Worm (Caenorhabditis elegans) whole organism, L1 larva: ENCODE data around the gene str-264.
A peak's percentile ranks its signal among the peaks of the same experiment; 100 is the strongest.

ENCODE experiments used
- C04F5.9 ChIP-seq: sonication (generic microtip); optimal IDR thresholded peaks from 2 replicates; lab custom pipeline; 2016; ENCODE audit warnings: missing genetic modification characterization, missing compliant biosample characterization
- C16A3.4 ChIP-seq: fragments of 150-350 bp; optimal IDR thresholded peaks from 2 replicates; lab custom pipeline; 2014; ENCODE audit warnings: missing biosample characterization, missing genetic modification characterization
- Y116A8C.19 ChIP-seq: sonication (generic microtip); optimal IDR thresholded peaks from 2 replicates; lab custom pipeline; 2016; ENCODE audit warnings: missing compliant biosample characterization, missing genetic modification characterization, borderline replicate concordance
- aly-2 ChIP-seq: fragments of 150-350 bp; optimal IDR thresholded peaks from 2 replicates; lab custom pipeline; 2014; ENCODE audit warnings: missing biosample characterization, missing genetic modification characterization
- ama-1 ChIP-seq: fragments of 150-350 bp; optimal IDR thresholded peaks from 2 replicates; lab custom pipeline; 2014
- ceh-63 ChIP-seq: fragments of 200-800 bp; sonication (Bioruptor generic); optimal IDR thresholded peaks from 2 replicates; lab custom pipeline; 2018; ENCODE audit warnings: mild to moderate bottlenecking, missing genetic modification characterization, missing compliant biosample characterization
- ceh-90 ChIP-seq: sonication (generic microtip); optimal IDR thresholded peaks from 2 replicates; lab custom pipeline; 2016; ENCODE audit warnings: missing genetic modification characterization, missing compliant biosample characterization
- dpl-1 ChIP-seq, 3 experiments: fragments of 150-350 bp in 2 of 3; sonication (generic microtip) in 1 of 3; optimal IDR thresholded peaks; 2 replicates each; lab custom pipeline; 2014 to 2017; ENCODE audit warnings: missing biosample characterization in 3 of 3, missing genetic modification characterization in 3 of 3, missing genetic modification reagents in 3 of 3
- dsc-1 ChIP-seq: sonication (generic microtip); optimal IDR thresholded peaks from 2 replicates; lab custom pipeline; 2016; ENCODE audit warnings: mild to moderate bottlenecking, missing genetic modification characterization, missing compliant biosample characterization
- efl-1 ChIP-seq, 4 experiments: fragments of 150-350 bp; optimal IDR thresholded peaks in 3 of 4; peaks in 1 of 4; 1 replicate in 1 of 4; 2 replicates in 3 of 4; lab custom pipeline; 2014; ENCODE audit warnings: missing biosample characterization in 2 of 4, missing genetic modification characterization in 2 of 4, missing genetic modification reagents in 2 of 4
- egl-13 ChIP-seq: sonication (generic microtip); optimal IDR thresholded peaks from 2 replicates; lab custom pipeline; 2016; ENCODE audit warnings: missing genotype, missing genetic modification reagents, missing genetic modification characterization, missing compliant biosample characterization
- egl-27 ChIP-seq, 2 experiments: fragments of 150-350 bp in 1 of 2; sonication (generic microtip); optimal IDR thresholded peaks; 3 replicates each; lab custom pipeline; 2017 to 2018; ENCODE audit warnings: missing biosample characterization in 2 of 2, missing genetic modification characterization in 2 of 2, missing genetic modification reagents in 2 of 2
- elt-2 ChIP-seq: sonication (generic microtip); optimal IDR thresholded peaks from 2 replicates; lab custom pipeline; 2016; ENCODE audit warnings: missing genetic modification characterization, mild to moderate bottlenecking, inconsistent platforms, missing compliant biosample characterization, missing genetic modification reagents
- elt-3 ChIP-seq, 6 experiments: fragments of 150-350 bp in 1 of 6; sonication (generic microtip); optimal IDR thresholded peaks; 2 replicates each; lab custom pipeline; 2017 to 2018; ENCODE audit warnings: missing biosample characterization in 6 of 6, missing genetic modification characterization in 6 of 6, inconsistent platforms in 1 of 6
- ets-5 ChIP-seq: fragments of 200-800 bp; sonication (Bioruptor generic); IDR thresholded peaks from 2 replicates; pipeline ENCODE4 v1.3.6; 2022; ENCODE audit warnings: missing genetic modification characterization, missing compliant biosample characterization
- fkh-10 ChIP-seq: sonication (generic microtip); optimal IDR thresholded peaks from 2 replicates; lab custom pipeline; 2017; ENCODE audit warnings: missing biosample characterization, missing genetic modification reagents, missing genetic modification characterization
- fkh-4 ChIP-seq: sonication (generic microtip); optimal IDR thresholded peaks from 2 replicates; lab custom pipeline; 2016; ENCODE audit warnings: missing compliant biosample characterization, missing genetic modification characterization, borderline replicate concordance
- fkh-8 ChIP-seq: sonication (generic microtip); optimal IDR thresholded peaks from 2 replicates; lab custom pipeline; 2016; ENCODE audit warnings: mild to moderate bottlenecking, missing genetic modification characterization, missing compliant biosample characterization
- fos-1 ChIP-seq: fragments of 150-350 bp; optimal IDR thresholded peaks from 2 replicates; lab custom pipeline; 2014; ENCODE audit warnings: missing biosample characterization, missing genetic modification characterization
- hlh-17 ChIP-seq: fragments of 200-800 bp; sonication (Bioruptor generic); optimal IDR thresholded peaks from 2 replicates; lab custom pipeline; 2018; ENCODE audit warnings: missing genetic modification characterization, mild to moderate bottlenecking, missing compliant biosample characterization, moderate library complexity, borderline replicate concordance
- hlh-4 ChIP-seq: sonication (generic microtip); optimal IDR thresholded peaks from 2 replicates; lab custom pipeline; 2016; ENCODE audit warnings: mild to moderate bottlenecking, missing genetic modification characterization, missing compliant biosample characterization
- hpl-2 ChIP-seq: fragments of 150-350 bp; optimal IDR thresholded peaks from 2 replicates; lab custom pipeline; 2014; ENCODE audit warnings: missing biosample characterization, missing genetic modification reagents, missing genetic modification characterization
- irx-1 ChIP-seq: sonication (generic microtip); optimal IDR thresholded peaks from 2 replicates; lab custom pipeline; 2016; ENCODE audit warnings: missing genetic modification characterization, missing compliant biosample characterization
- jun-1 ChIP-seq: fragments of 150-350 bp; optimal IDR thresholded peaks from 2 replicates; lab custom pipeline; 2014; ENCODE audit warnings: missing biosample characterization, missing genetic modification reagents, missing genetic modification characterization
- lin-13 ChIP-seq: fragments of 150-350 bp; optimal IDR thresholded peaks from 2 replicates; lab custom pipeline; 2014; ENCODE audit warnings: missing biosample characterization, missing genetic modification reagents, missing genetic modification characterization
- lin-14 ChIP-seq: fragments of 200-800 bp; sonication (Bioruptor generic); optimal IDR thresholded peaks from 2 replicates; lab custom pipeline; 2018; ENCODE audit warnings: mild to moderate bottlenecking, missing genetic modification characterization, moderate library complexity, missing compliant biosample characterization
- lir-3 ChIP-seq: sonication (generic microtip); optimal IDR thresholded peaks from 2 replicates; lab custom pipeline; 2016; ENCODE audit warnings: mild to moderate bottlenecking, missing genetic modification characterization, moderate library complexity, missing compliant biosample characterization; ENCODE audit not compliant: poor library complexity
- mab-9 ChIP-seq: fragments of 200-800 bp; sonication (Bioruptor generic); IDR thresholded peaks from 2 replicates; pipeline ENCODE4 v1.3.6; 2022; ENCODE audit warnings: missing genetic modification reagents, missing genetic modification characterization, missing compliant biosample characterization
- mdl-1 ChIP-seq, 2 experiments: fragments of 150-350 bp; optimal IDR thresholded peaks; 2 replicates each; lab custom pipeline; 2014 to 2017; ENCODE audit warnings: missing biosample characterization in 2 of 2, missing genetic modification characterization in 2 of 2, inconsistent platforms in 1 of 2
- nhr-12 ChIP-seq: sonication (generic microtip); optimal IDR thresholded peaks from 2 replicates; lab custom pipeline; 2017; ENCODE audit warnings: missing biosample characterization, missing genetic modification characterization
- nhr-19 ChIP-seq: fragments of 200-800 bp; sonication (Bioruptor generic); conservative IDR thresholded peaks from 2 replicates; pipeline ENCODE4 v1.3.6; 2022; ENCODE audit warnings: missing genetic modification characterization, missing compliant biosample characterization
- nhr-47 ChIP-seq: sonication (generic microtip); optimal IDR thresholded peaks from 2 replicates; lab custom pipeline; 2016; ENCODE audit warnings: mild to moderate bottlenecking, missing genetic modification characterization, moderate library complexity, missing compliant biosample characterization
- nhr-71 ChIP-seq: sonication (generic microtip); optimal IDR thresholded peaks from 2 replicates; lab custom pipeline; 2016; ENCODE audit warnings: mild to moderate bottlenecking, missing genetic modification characterization, moderate library complexity, missing compliant biosample characterization
- nhr-76 ChIP-seq: sonication (generic microtip); optimal IDR thresholded peaks from 2 replicates; lab custom pipeline; 2017; ENCODE audit warnings: missing biosample characterization, missing genetic modification characterization
- nhr-84 ChIP-seq: sonication (generic microtip); optimal IDR thresholded peaks from 2 replicates; lab custom pipeline; 2017; ENCODE audit warnings: missing biosample characterization, missing genetic modification characterization
- nhr-85 ChIP-seq: sonication (generic microtip); peaks from one replicate; lab custom pipeline; 2016; ENCODE audit warnings: missing genetic modification characterization, inconsistent platforms, missing compliant biosample characterization
- nhr-90 ChIP-seq: sonication (generic microtip); optimal IDR thresholded peaks from 2 replicates; lab custom pipeline; 2016; ENCODE audit warnings: mild to moderate bottlenecking, missing genetic modification characterization, missing compliant biosample characterization; ENCODE audit not compliant: poor library complexity
- pqm-1 ChIP-seq: sonication (generic microtip); optimal IDR thresholded peaks from 3 replicates; lab custom pipeline; 2017; ENCODE audit warnings: missing biosample characterization, missing genetic modification characterization
- rnt-1 ChIP-seq: sonication (generic microtip); optimal IDR thresholded peaks from 2 replicates; lab custom pipeline; 2016; ENCODE audit warnings: mild to moderate bottlenecking, missing genetic modification characterization, moderate library complexity, missing compliant biosample characterization
- snu-23 ChIP-seq: sonication (generic microtip); optimal IDR thresholded peaks from 2 replicates; lab custom pipeline; 2016; ENCODE audit warnings: missing genetic modification characterization, missing compliant biosample characterization
- sox-4 ChIP-seq: sonication (generic microtip); optimal IDR thresholded peaks from 2 replicates; lab custom pipeline; 2016; ENCODE audit warnings: missing genetic modification characterization, missing compliant biosample characterization
- sptf-1 ChIP-seq: fragments of 150-350 bp; optimal IDR thresholded peaks from 2 replicates; lab custom pipeline; 2014; ENCODE audit warnings: missing biosample characterization, missing genetic modification characterization
- sup-37 ChIP-seq: fragments of 200-800 bp; sonication (Bioruptor generic); optimal IDR thresholded peaks from 2 replicates; lab custom pipeline; 2018; ENCODE audit warnings: mild to moderate bottlenecking, missing genetic modification characterization, missing compliant biosample characterization
- swsn-7 ChIP-seq: sonication (generic microtip); optimal IDR thresholded peaks from 2 replicates; lab custom pipeline; 2016; ENCODE audit warnings: missing genetic modification characterization, missing compliant biosample characterization
- tbx-2 ChIP-seq: sonication (generic microtip); optimal IDR thresholded peaks from 2 replicates; lab custom pipeline; 2016; ENCODE audit warnings: missing genetic modification characterization, missing compliant biosample characterization
- tlp-1 ChIP-seq: fragments of 150-350 bp; optimal IDR thresholded peaks from 2 replicates; lab custom pipeline; 2014; ENCODE audit warnings: missing biosample characterization, missing genetic modification characterization
- unc-130 ChIP-seq: fragments of 150-350 bp; optimal IDR thresholded peaks from 2 replicates; lab custom pipeline; 2017; ENCODE audit warnings: missing biosample characterization, missing genetic modification characterization, inconsistent platforms
- unc-62 ChIP-seq: fragments of 150-350 bp; optimal IDR thresholded peaks from 2 replicates; lab custom pipeline; 2014; ENCODE audit warnings: missing biosample characterization, missing genetic modification reagents, missing genetic modification characterization
- unc-86 ChIP-seq: sonication (generic microtip); optimal IDR thresholded peaks from 2 replicates; lab custom pipeline; 2016; ENCODE audit warnings: missing genetic modification characterization, missing compliant biosample characterization
- xbp-1 ChIP-seq: sonication (generic microtip); optimal IDR thresholded peaks from 2 replicates; lab custom pipeline; 2016; ENCODE audit warnings: missing genetic modification characterization, missing compliant biosample characterization
- zag-1 ChIP-seq: fragments of 150-350 bp; optimal IDR thresholded peaks from 2 replicates; lab custom pipeline; 2014; ENCODE audit warnings: missing biosample characterization, missing genetic modification characterization
- zip-4 ChIP-seq: fragments of 200-800 bp; sonication (Bioruptor generic); optimal IDR thresholded peaks from 2 replicates; lab custom pipeline; 2018; ENCODE audit warnings: mild to moderate bottlenecking, missing genetic modification characterization, moderate library complexity, missing compliant biosample characterization
- ztf-4 ChIP-seq: fragments of 150-350 bp; optimal IDR thresholded peaks from 2 replicates; lab custom pipeline; 2014; ENCODE audit warnings: missing biosample characterization, missing genetic modification characterization

Gene str-264

DNA sequence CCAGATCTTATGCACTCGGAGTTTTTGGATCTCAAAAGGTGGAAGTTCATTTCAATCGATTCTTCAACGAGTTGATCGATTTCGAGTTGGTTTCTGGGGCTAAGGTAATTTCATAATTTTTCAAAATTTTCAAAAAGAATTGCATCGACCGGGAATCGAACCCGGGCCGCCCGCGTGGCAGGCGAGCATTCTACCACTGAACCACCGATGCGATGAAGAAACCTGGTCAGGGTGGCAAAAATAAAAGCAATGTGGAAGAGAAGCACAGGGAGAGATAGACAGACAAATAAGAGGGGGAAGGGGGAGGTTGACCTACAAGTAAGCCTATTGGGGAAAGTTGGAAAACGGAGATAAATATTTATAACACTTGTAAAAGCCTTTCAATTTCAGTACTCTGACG is 12.7 kb upstream of the str-264 start (continued):
- TF ChIP-seq sup-37 (peak; percentile 11), ets-5 (no peak), nhr-12 (no peak), Y116A8C.19 (no peak), sptf-1 (tag; lab: Kevin White, UChicago) (no peak), fos-1 (tag; lab: Kevin White, UChicago) (no peak), ama-1 (no peak), tlp-1 (tag; lab: Kevin White, UChicago) (no peak), elt-3 (tag; optimal IDR thresholded peaks at IDR 0.05; lab: Kevin White, UChicago) (no peak), rnt-1 (tag; lab: Kevin White, UChicago) (peak; percentile 73), egl-27 (tag; optimal IDR thresholded peaks at IDR 0.05; lab: Kevin White, UChicago) (no peak), nhr-47 (tag; lab: Kevin White, UChicago) (peak; percentile 54), ceh-90 (tag; lab: Kevin White, UChicago) (no peak), xbp-1 (tag; lab: Kevin White, UChicago) (peak; percentile 1), ztf-4 (tag; lab: Kevin White, UChicago) (no peak), lir-3 (tag; lab: Kevin White, UChicago) (no peak), lin-14 (GFP tag; lab: Kevin White, UChicago) (no peak), lin-13 (GFP tag; lab: Kevin White, UChicago) (peak; percentile 45), zag-1 (tag; lab: Kevin White, UChicago) (no peak), nhr-84 (tag; lab: Kevin White, UChicago) (no peak), nhr-90 (tag; lab: Kevin White, UChicago) (peak; percentile 56), hpl-2 (GFP tag; lab: Kevin White, UChicago) (no peak), swsn-7 (tag; lab: Kevin White, UChicago) (peak; percentile 47), unc-62 (no peak), irx-1 (tag; lab: Kevin White, UChicago) (no peak), C04F5.9 (tag; lab: Kevin White, UChicago) (no peak), nhr-19 (peak; percentile 57), ceh-63 (no peak), fkh-8 (tag; lab: Kevin White, UChicago) (no peak), nhr-85 (tag; lab: Kevin White, UChicago) (peak; percentile 54), C16A3.4 (tag; lab: Kevin White, UChicago) (peak; percentile 37), mdl-1 (tag; optimal IDR thresholded peaks at IDR 0.05; lab: Kevin White, UChicago) (peak in 1 of 2 experiments; percentile 33), sox-4 (tag; lab: Kevin White, UChicago) (no peak), hlh-17 (no peak), mab-9 (GFP tag; lab: Robert Waterston, UW) (no peak), nhr-71 (tag; lab: Kevin White, UChicago) (no peak), efl-1 (optimal IDR thresholded peaks at IDR 0.05; lab: Kevin White, UChicago) (peak in 1 of 2 experiments; percentile 46), efl-1 (GFP tag; optimal IDR thresholded peaks at IDR 0.05 in 1 of 2; lab: Kevin White, UChicago) (peak; percentile 29 to 93), tbx-2 (tag; lab: Kevin White, UChicago) (peak; percentile 16), fkh-4 (no peak), unc-130 (tag; lab: Kevin White, UChicago) (no peak), aly-2 (tag; lab: Kevin White, UChicago) (no peak), pqm-1 (tag; lab: Kevin White, UChicago) (no peak), jun-1 (peak; percentile 0), dpl-1 (GFP tag; optimal IDR thresholded peaks at IDR 0.05; lab: Kevin White, UChicago) (peak in 1 of 3 experiments; percentile 26), egl-13 (no peak), dsc-1 (tag; lab: Kevin White, UChicago) (no peak), unc-86 (tag; lab: Kevin White, UChicago) (no peak), nhr-76 (tag; lab: Kevin White, UChicago) (no peak), hlh-4 (tag; lab: Kevin White, UChicago) (no peak), snu-23 (GFP tag; lab: Kevin White, UChicago) (peak; percentile 51), fkh-10 (GFP tag; lab: Kevin White, UChicago) (no peak), elt-2 (tag; lab: Kevin White, UChicago) (peak; percentile 15), zip-4 (no peak)
